Worm (Caenorhabditis elegans): Measurements from ENCODE around the gene dhcr-7.

ce11 chrV:20514483-20514882 lies 29.3 kb upstream of the dhcr-7 start:
- TF ChIP-seq nhr-12 (tag; optimal IDR thresholded peaks at IDR 0.05) (no peak), ztf-11 (tag; optimal IDR thresholded peaks at IDR 0.05) (no peak), nhr-11 (tag; optimal IDR thresholded peaks at IDR 0.05) (no peak), F13H6.1 (tag; optimal IDR thresholded peaks at IDR 0.05) (no peak), aly-2 (tag; optimal IDR thresholded peaks at IDR 0.05) (no peak), unc-62 (GFP tag; optimal IDR thresholded peaks at IDR 0.05) (no peak), R02D3.7 (tag; optimal IDR thresholded peaks at IDR 0.05) (no peak), ztf-4 (tag; optimal IDR thresholded peaks at IDR 0.05) (no peak), unc-39 (tag; optimal IDR thresholded peaks at IDR 0.05) (no peak), lin-39 (tag; optimal IDR thresholded peaks at IDR 0.05) (no peak), egl-27 (tag; optimal IDR thresholded peaks at IDR 0.05) (no peak)
